Worm (Caenorhabditis elegans) whole organism, young adult: ENCODE measurements around the gene C14A4.6.

Source experiments
- B0019.2 ChIP-seq: fragments of 200-800 bp; sonication (Bioruptor generic); conservative IDR thresholded peaks from 2 replicates; pipeline ENCODE4 v1.3.6; 2022; ENCODE audit warnings: missing genetic modification reagents, missing genetic modification characterization, missing compliant biosample characterization
- C06A6.2 ChIP-seq: fragments of 200-800 bp; sonication (Bioruptor generic); conservative IDR thresholded peaks from 2 replicates; pipeline ENCODE4 v1.3.6; 2022; ENCODE audit warnings: missing genetic modification characterization, missing compliant biosample characterization
- C17E4.6 ChIP-seq: fragments of 200-800 bp; sonication (Bioruptor generic); IDR thresholded peaks from 2 replicates; pipeline ENCODE4 v1.3.6; 2022; ENCODE audit warnings: missing genetic modification reagents, missing genetic modification characterization, missing compliant biosample characterization
- F10E7.11 ChIP-seq: sonication (generic microtip); optimal IDR thresholded peaks from 2 replicates; lab custom pipeline; 2017; ENCODE audit warnings: mild to moderate bottlenecking, missing genetic modification characterization, moderate library complexity, missing compliant biosample characterization
- F23B12.7 ChIP-seq: sonication (generic microtip); optimal IDR thresholded peaks from 2 replicates; lab custom pipeline; 2017; ENCODE audit warnings: missing genetic modification characterization, mild to moderate bottlenecking, missing compliant biosample characterization, antibody characterized with exemption, moderate library complexity; ENCODE audit not compliant: insufficient read depth
- F37B4.10 ChIP-seq: fragments of 200-800 bp; sonication (Bioruptor generic); IDR thresholded peaks from 2 replicates; pipeline ENCODE4 v1.3.6; 2022; ENCODE audit warnings: missing genetic modification characterization, missing compliant biosample characterization
- F52B5.7 ChIP-seq: sonication (generic microtip); optimal IDR thresholded peaks from 2 replicates; lab custom pipeline; 2016; ENCODE audit warnings: mild to moderate bottlenecking, missing genetic modification characterization, missing compliant biosample characterization
- T07F8.4 ChIP-seq: sonication (generic microtip); optimal IDR thresholded peaks from 2 replicates; lab custom pipeline; 2016; ENCODE audit warnings: mild to moderate bottlenecking, missing genetic modification characterization, moderate library complexity, missing compliant biosample characterization
- T26A5.8 ChIP-seq: sonication (generic microtip); optimal IDR thresholded peaks from 2 replicates; lab custom pipeline; 2016; ENCODE audit warnings: missing genetic modification characterization, missing compliant biosample characterization
- Y79H2A.3 ChIP-seq: fragments of 200-800 bp; sonication (Bioruptor generic); conservative IDR thresholded peaks from 2 replicates; pipeline ENCODE4 v1.3.6; 2022; ENCODE audit warnings: missing genetic modification reagents, missing genetic modification characterization, missing compliant biosample characterization
- ZK185.1 ChIP-seq: sonication (generic microtip); optimal IDR thresholded peaks from 2 replicates; lab custom pipeline; 2016; ENCODE audit warnings: mild to moderate bottlenecking, missing genetic modification characterization, missing compliant biosample characterization; ENCODE audit not compliant: poor library complexity, severe bottlenecking
- aptf-3 ChIP-seq: fragments of 200-800 bp; sonication (Bioruptor generic); IDR thresholded peaks from 2 replicates; pipeline ENCODE4 v1.3.6; 2022; ENCODE audit warnings: missing genetic modification characterization, missing compliant biosample characterization
- attf-6 ChIP-seq: fragments of 200-800 bp; sonication (Bioruptor generic); IDR thresholded peaks from 2 replicates; pipeline ENCODE4 v1.3.6; 2022; ENCODE audit warnings: missing genetic modification reagents, missing genetic modification characterization, missing compliant biosample characterization
- bed-1 ChIP-seq: fragments of 200-800 bp; sonication (Bioruptor generic); IDR thresholded peaks from 2 replicates; pipeline ENCODE4 v1.3.6; 2022; ENCODE audit warnings: missing genetic modification reagents, missing genetic modification characterization, missing compliant biosample characterization
- bed-2 ChIP-seq: fragments of 200-800 bp; sonication (Bioruptor generic); IDR thresholded peaks from 2 replicates; pipeline ENCODE4 v1.3.6; 2022; ENCODE audit warnings: missing genetic modification reagents, missing genetic modification characterization, missing compliant biosample characterization
- ccch-3 ChIP-seq: fragments of 200-800 bp; sonication (Bioruptor generic); optimal IDR thresholded peaks from 2 replicates; lab custom pipeline; 2018; ENCODE audit warnings: mild to moderate bottlenecking, missing genetic modification characterization, missing compliant biosample characterization
- cebp-1 ChIP-seq, 2 experiments: fragments of 200-800 bp in 1 of 2; sonication (Bioruptor generic) in 1 of 2; sonication (generic microtip) in 1 of 2; IDR thresholded peaks in 1 of 2; optimal IDR thresholded peaks in 1 of 2; 2 replicates each; pipeline versions ENCODE4 v1.3.6 to Lab custom; 2017 to 2022; ENCODE audit warnings: missing compliant biosample characterization in 2 of 2, missing genetic modification characterization in 2 of 2, mild to moderate bottlenecking in 1 of 2, missing genetic modification reagents in 1 of 2, moderate library complexity in 1 of 2
- ceh-40 ChIP-seq: fragments of 200-800 bp; sonication (Bioruptor generic); IDR thresholded peaks from 2 replicates; pipeline ENCODE4 v1.3.6; 2022; ENCODE audit warnings: missing genetic modification characterization, missing compliant biosample characterization
- ceh-58 ChIP-seq: fragments of 200-800 bp; sonication (Bioruptor generic); IDR thresholded peaks from 2 replicates; pipeline ENCODE4 v1.3.6; 2022; ENCODE audit warnings: missing genetic modification characterization, missing compliant biosample characterization
- ceh-79 ChIP-seq: sonication (generic microtip); optimal IDR thresholded peaks from 2 replicates; lab custom pipeline; 2017; ENCODE audit warnings: mild to moderate bottlenecking, missing genetic modification characterization, missing compliant biosample characterization
- dox-1 ChIP-seq: fragments of 200-800 bp; sonication (Bioruptor generic); IDR thresholded peaks from 2 replicates; pipeline ENCODE4 v1.3.6; 2022; ENCODE audit warnings: missing genetic modification reagents, missing genetic modification characterization, missing compliant biosample characterization
- egrh-3 ChIP-seq: fragments of 200-800 bp; sonication (Bioruptor generic); IDR thresholded peaks from 2 replicates; pipeline ENCODE4 v1.3.6; 2022; ENCODE audit warnings: missing genetic modification reagents, missing genetic modification characterization, missing compliant biosample characterization
- ekl-4 ChIP-seq: fragments of 200-800 bp; sonication (Bioruptor generic); IDR thresholded peaks from 2 replicates; pipeline ENCODE4 v1.3.6; 2022; ENCODE audit warnings: missing genetic modification reagents, missing genetic modification characterization, missing compliant biosample characterization
- ets-4 ChIP-seq: fragments of 200-800 bp; sonication (Bioruptor generic); optimal IDR thresholded peaks from 2 replicates; lab custom pipeline; 2018; ENCODE audit warnings: mild to moderate bottlenecking, missing genetic modification characterization, missing compliant biosample characterization
- hrde-1 ChIP-seq: sonication (generic microtip); optimal IDR thresholded peaks from 2 replicates; lab custom pipeline; 2016; ENCODE audit warnings: missing genetic modification characterization, mild to moderate bottlenecking, missing compliant biosample characterization, moderate library complexity, missing genotype, missing genetic modification reagents, borderline replicate concordance
- let-526 ChIP-seq: fragments of 200-800 bp; sonication (Bioruptor generic); IDR thresholded peaks from 2 replicates; pipeline ENCODE4 v1.3.6; 2022; ENCODE audit warnings: missing genetic modification reagents, missing genetic modification characterization, missing compliant biosample characterization
- lin-54 ChIP-seq: fragments of 200-800 bp; sonication (Bioruptor generic); optimal IDR thresholded peaks from 2 replicates; lab custom pipeline; 2018; ENCODE audit warnings: mild to moderate bottlenecking, missing genetic modification characterization, missing compliant biosample characterization
- madf-3 ChIP-seq: fragments of 200-800 bp; sonication (Bioruptor generic); IDR thresholded peaks from 2 replicates; pipeline ENCODE4 v1.3.6; 2022; ENCODE audit warnings: missing genetic modification reagents, missing genetic modification characterization, missing compliant biosample characterization
- mel-28 ChIP-seq: sonication (generic microtip); optimal IDR thresholded peaks from 2 replicates; lab custom pipeline; 2016; ENCODE audit warnings: borderline replicate concordance, mild to moderate bottlenecking, missing genetic modification characterization, missing compliant biosample characterization
- nfya-1 ChIP-seq: sonication (generic microtip); optimal IDR thresholded peaks from 2 replicates; lab custom pipeline; 2017; ENCODE audit warnings: antibody characterized with exemption, missing compliant biosample characterization, missing genetic modification characterization, borderline replicate concordance; ENCODE audit not compliant: insufficient read depth
- nhr-179 ChIP-seq: sonication (generic microtip); optimal IDR thresholded peaks from 2 replicates; lab custom pipeline; 2016; ENCODE audit warnings: mild to moderate bottlenecking, missing genetic modification characterization, missing compliant biosample characterization
- nhr-27 ChIP-seq: fragments of 200-800 bp; sonication (Bioruptor generic); optimal IDR thresholded peaks from 2 replicates; lab custom pipeline; 2018; ENCODE audit warnings: mild to moderate bottlenecking, missing genetic modification characterization, moderate library complexity, missing compliant biosample characterization
- nhr-80 ChIP-seq: sonication (generic microtip); optimal IDR thresholded peaks from 2 replicates; lab custom pipeline; 2016; ENCODE audit warnings: missing genetic modification characterization, missing compliant biosample characterization
- rcor-1 ChIP-seq: fragments of 200-800 bp; sonication (Bioruptor generic); IDR thresholded peaks from 2 replicates; pipeline ENCODE4 v1.3.6; 2022; ENCODE audit warnings: missing genetic modification reagents, missing genetic modification characterization, missing compliant biosample characterization
- rec-8 ChIP-seq, 2 experiments: sonication (generic microtip); optimal IDR thresholded peaks; 2 replicates each; lab custom pipeline; 2016; ENCODE audit warnings: mild to moderate bottlenecking in 2 of 2, missing genetic modification characterization in 2 of 2, missing genetic modification reagents in 2 of 2, missing genotype in 2 of 2, missing biosample characterization in 1 of 2, missing compliant biosample characterization in 1 of 2, moderate library complexity in 1 of 2
- repo-1 ChIP-seq: sonication (generic microtip); optimal IDR thresholded peaks from 2 replicates; lab custom pipeline; 2017; ENCODE audit warnings: mild to moderate bottlenecking, missing genetic modification characterization, missing compliant biosample characterization
- rpc-1 ChIP-seq, 2 experiments: fragments of 150-350 bp in 1 of 2; sonication (generic microtip) in 1 of 2; optimal IDR thresholded peaks; 2 replicates each; lab custom pipeline; 2014 to 2018; ENCODE audit warnings: missing biosample characterization in 1 of 2, missing genetic modification characterization in 1 of 2, missing genetic modification reagents in 1 of 2, missing genotype in 1 of 2
- tbp1 ChIP-seq: fragments of 200-800 bp; sonication (Bioruptor generic); optimal IDR thresholded peaks from 2 replicates; lab custom pipeline; 2018; ENCODE audit warnings: mild to moderate bottlenecking, missing genetic modification characterization, missing compliant biosample characterization
- tbx-9 ChIP-seq: sonication (generic microtip); optimal IDR thresholded peaks from 2 replicates; lab custom pipeline; 2016; ENCODE audit warnings: borderline replicate concordance, missing genetic modification characterization, inconsistent platforms, missing compliant biosample characterization
- tlf-1 ChIP-seq: fragments of 200-800 bp; sonication (Bioruptor generic); optimal IDR thresholded peaks from 2 replicates; lab custom pipeline; 2018; ENCODE audit warnings: mild to moderate bottlenecking, missing genetic modification characterization, missing compliant biosample characterization
- unc-62 ChIP-seq: fragments of 150-350 bp; optimal IDR thresholded peaks from 2 replicates; lab custom pipeline; 2014; ENCODE audit warnings: missing biosample characterization, missing genetic modification reagents, missing genetic modification characterization
- zim-3 ChIP-seq: sonication (generic microtip); optimal IDR thresholded peaks from 2 replicates; lab custom pipeline; 2017; ENCODE audit warnings: mild to moderate bottlenecking, missing genetic modification characterization, moderate library complexity, missing compliant biosample characterization
- ztf-22 ChIP-seq: fragments of 200-800 bp; sonication (Bioruptor generic); optimal IDR thresholded peaks from 2 replicates; lab custom pipeline; 2018; ENCODE audit warnings: mild to moderate bottlenecking, missing genetic modification characterization, moderate library complexity, missing compliant biosample characterization
- ztf-25 ChIP-seq: fragments of 200-800 bp; sonication (Bioruptor generic); IDR thresholded peaks from 2 replicates; pipeline ENCODE4 v1.3.6; 2022; ENCODE audit warnings: missing genetic modification reagents, missing genetic modification characterization, missing compliant biosample characterization
- ztf-28 ChIP-seq: fragments of 200-800 bp; sonication (Bioruptor generic); IDR thresholded peaks from 2 replicates; pipeline ENCODE4 v1.3.6; 2022; ENCODE audit warnings: missing genetic modification reagents, missing genetic modification characterization, missing compliant biosample characterization
- ztf-6 ChIP-seq: fragments of 200-800 bp; sonication (Bioruptor generic); IDR thresholded peaks from 2 replicates; pipeline ENCODE4 v1.3.6; 2022; ENCODE audit warnings: missing genetic modification reagents, missing genetic modification characterization, missing compliant biosample characterization

The C14A4.6 gene

DNA sequence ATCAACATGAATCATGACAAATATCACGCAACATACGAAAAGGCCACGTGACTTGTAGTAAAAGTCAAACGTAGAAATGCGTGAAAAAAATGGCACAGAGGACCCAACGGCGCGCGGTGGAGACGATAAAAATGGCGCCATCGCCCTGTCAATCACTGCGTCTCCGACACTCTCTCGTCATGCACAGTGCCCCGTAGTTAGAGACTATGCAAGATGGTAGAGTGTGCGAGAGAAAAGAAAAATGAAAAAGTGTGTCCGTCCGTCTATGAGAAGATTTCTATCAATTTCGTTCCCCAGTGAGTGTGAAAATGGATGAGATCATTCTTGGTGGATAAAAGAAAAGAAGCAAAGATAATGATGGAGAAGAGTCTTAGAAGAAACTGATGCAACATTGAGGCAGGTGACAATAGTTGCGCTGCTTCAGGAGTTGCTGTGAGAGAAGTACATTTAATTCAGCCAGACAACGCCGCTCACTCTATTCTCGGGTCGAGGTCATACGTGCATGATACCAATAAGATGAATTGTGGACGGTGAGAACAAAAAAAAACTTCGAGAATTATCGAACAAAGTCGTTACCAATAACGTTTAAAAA lies 39.0 kb downstream of the C14A4.6 start (continued):
- no peak for TF ChIP-seq F37B4.10 (GFP tag; lab: Robert Waterston, UW)
- TF ChIP-seq tlf-1 (GFP tag; lab: Kevin White, UChicago) = peak; percentile 59
- no peak for TF ChIP-seq cebp-1 (GFP tag; IDR thresholded peaks at IDR 0.05; lab: Robert Waterston, UW)
- TF ChIP-seq cebp-1 (tag; optimal IDR thresholded peaks at IDR 0.05; lab: Kevin White, UChicago) = no peak
- TF ChIP-seq ekl-4 = peak; percentile 35; the same call in 1 of the 2 replicates
- TF ChIP-seq ztf-22 (GFP tag; lab: Kevin White, UChicago) = no peak
- TF ChIP-seq F10E7.11 (tag; lab: Kevin White, UChicago) = no peak
- TF ChIP-seq Y79H2A.3 (GFP tag; lab: Robert Waterston, UW) = no peak
- TF ChIP-seq aptf-3 (GFP tag; lab: Robert Waterston, UW) = no peak
- no peak for TF ChIP-seq ceh-40 (GFP tag; lab: Robert Waterston, UW)
- no peak for TF ChIP-seq bed-1 (GFP tag; lab: Robert Waterston, UW)
- TF ChIP-seq F23B12.7 (tag; lab: Kevin White, UChicago) = no peak
- TF ChIP-seq tbp1 (GFP tag; lab: Kevin White, UChicago) = peak; percentile 55
- no peak for TF ChIP-seq repo-1 (tag; lab: Kevin White, UChicago)
- TF ChIP-seq rpc-1 (optimal IDR thresholded peaks at IDR 0.05; lab: Kevin White, UChicago) = no peak
- no peak for TF ChIP-seq rpc-1 (tag; optimal IDR thresholded peaks at IDR 0.05; lab: Kevin White, UChicago)
- no peak for TF ChIP-seq hrde-1
- no peak for TF ChIP-seq ccch-3 (GFP tag; lab: Kevin White, UChicago)
- TF ChIP-seq rec-8 (tag; optimal IDR thresholded peaks at IDR 0.05; lab: Kevin White, UChicago) = no peak
- TF ChIP-seq T26A5.8 (tag; lab: Kevin White, UChicago) = no peak
- TF ChIP-seq egrh-3 (GFP tag; lab: Robert Waterston, UW) = no peak
- peak; percentile 72; the same call in 1 of the 2 replicates for TF ChIP-seq dox-1 (GFP tag; lab: Robert Waterston, UW)
- TF ChIP-seq B0019.2 (GFP tag; lab: Robert Waterston, UW) = no peak
- no peak for TF ChIP-seq nfya-1 (tag; lab: Kevin White, UChicago)
- TF ChIP-seq bed-2 (GFP tag; lab: Robert Waterston, UW) = no peak
- TF ChIP-seq F52B5.7 = no peak
- TF ChIP-seq ztf-6 = no peak
- TF ChIP-seq C06A6.2 (GFP tag; lab: Robert Waterston, UW) = no peak; the same call in 1 of the 2 replicates
- TF ChIP-seq ceh-58 (GFP tag; lab: Robert Waterston, UW) = no peak
- TF ChIP-seq nhr-179 = no peak
- no peak for TF ChIP-seq ztf-25 (GFP tag; lab: Robert Waterston, UW)
- TF ChIP-seq nhr-27 (tag; lab: Kevin White, UChicago) = no peak
- no peak for TF ChIP-seq ceh-79 (tag; lab: Kevin White, UChicago)
- peak; percentile 80 for TF ChIP-seq ets-4 (GFP tag; lab: Kevin White, UChicago)
- peak; percentile 72 for TF ChIP-seq nhr-80 (tag; lab: Kevin White, UChicago)
- TF ChIP-seq attf-6 (GFP tag; lab: Robert Waterston, UW) = no peak
- no peak for TF ChIP-seq mel-28 (tag; lab: Kevin White, UChicago)
- TF ChIP-seq C17E4.6 (GFP tag; lab: Robert Waterston, UW) = no peak
- TF ChIP-seq rcor-1 (GFP tag; lab: Robert Waterston, UW) = no peak
- no peak for TF ChIP-seq zim-3 (tag; lab: Kevin White, UChicago)
- peak; percentile 16 for TF ChIP-seq unc-62 (GFP tag; lab: Kevin White, UChicago)
- no peak for TF ChIP-seq tbx-9
- peak; percentile 7 for TF ChIP-seq lin-54 (GFP tag; lab: Kevin White, UChicago)
- TF ChIP-seq madf-3 = no peak
- no peak for TF ChIP-seq T07F8.4 (tag; lab: Kevin White, UChicago)
- TF ChIP-seq ZK185.1 = no peak
- TF ChIP-seq let-526 = 0 out of 2 replicates have a peak, but pooled peaks have one; percentile 19
- TF ChIP-seq ztf-28 (GFP tag; lab: Robert Waterston, UW) = no peak
